Worm (Caenorhabditis elegans): ENCODE results near the gene Y22D7AL.3.

Gene Y22D7AL.3

DNA sequence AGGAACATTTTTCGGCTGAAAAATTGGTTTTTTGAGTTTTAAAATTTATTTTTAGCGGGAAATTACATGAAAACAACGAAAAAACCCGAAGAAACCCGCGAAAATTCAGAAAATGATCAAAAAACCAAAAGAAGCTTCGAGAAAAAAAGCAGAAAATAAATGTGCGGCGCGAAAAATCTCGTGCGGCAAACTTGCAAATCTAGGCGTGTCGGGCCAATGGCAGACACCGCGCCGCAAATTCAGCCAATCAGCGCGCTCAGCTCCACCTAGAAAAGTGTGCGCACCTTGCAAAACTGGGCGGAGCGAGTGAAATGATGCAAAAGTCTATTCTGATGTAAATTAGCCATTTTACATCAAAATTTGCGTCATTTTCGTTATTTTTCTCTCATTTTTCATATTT lies 22.3 kb upstream of the Y22D7AL.3 start, which contains the start of gene Y22D7AL.10:
Gene Y22D7AL.10, minus strand, starts transcription at position 15 of the 400 bp plus-strand sequence.
- TF ChIP-seq tbx-2 (tag; optimal IDR thresholded peaks at IDR 0.05) (peak; percentile 99), mef-2 (tag; optimal IDR thresholded peaks at IDR 0.05) (peak; percentile 85), lsy-2 (tag; optimal IDR thresholded peaks at IDR 0.05) (peak; percentile 97 to 98), fkh-4 (tag; optimal IDR thresholded peaks at IDR 0.05; ENCODE audit: borderline replicate concordance) (peak; percentile 95), lin-14 (GFP tag; optimal IDR thresholded peaks at IDR 0.05) (peak; percentile 99), nhr-12 (tag; optimal IDR thresholded peaks at IDR 0.05) (peak; percentile 72), pax-3 (tag; optimal IDR thresholded peaks at IDR 0.05) (peak; percentile 99), pag-3 (tag; optimal IDR thresholded peaks at IDR 0.05; ENCODE audit: borderline replicate concordance, insufficient read depth) (no peak), alr-1 (tag; optimal IDR thresholded peaks at IDR 0.05; ENCODE audit: borderline replicate concordance) (no peak), hpl-2 (GFP tag; optimal IDR thresholded peaks at IDR 0.05) (peak; percentile 97), ets-5 (GFP tag; IDR thresholded peaks at IDR 0.05) (no peak), dpl-1 (GFP tag; optimal IDR thresholded peaks at IDR 0.05) (peak; percentile 90 to 93 (median 91)), nhr-47 (tag; optimal IDR thresholded peaks at IDR 0.05) (peak; percentile 100), C04F5.9 (tag; optimal IDR thresholded peaks at IDR 0.05) (peak; percentile 95), ceh-88 (GFP tag; IDR thresholded peaks at IDR 0.05) (peak; percentile 99), nhr-19 (GFP tag; conservative IDR thresholded peaks at IDR 0.05) (peak; percentile 99), rnt-1 (tag; optimal IDR thresholded peaks at IDR 0.05) (peak; percentile 96), nhr-76 (tag; optimal IDR thresholded peaks at IDR 0.05) (peak; percentile 100), zip-4 (GFP tag; optimal IDR thresholded peaks at IDR 0.05) (peak; percentile 96), swsn-7 (tag; optimal IDR thresholded peaks at IDR 0.05) (peak; percentile 99), jun-1 (tag; optimal IDR thresholded peaks at IDR 0.05) (peak; percentile 98), ceh-90 (tag; optimal IDR thresholded peaks at IDR 0.05) (peak; percentile 73), sox-4 (tag; optimal IDR thresholded peaks at IDR 0.05) (peak; percentile 98), F16B12.6 (tag; optimal IDR thresholded peaks at IDR 0.05) (peak; percentile 67), zag-1 (tag; optimal IDR thresholded peaks at IDR 0.05) (peak; percentile 36), unc-62 (GFP tag; optimal IDR thresholded peaks at IDR 0.05) (peak; percentile 73), nhr-90 (tag; optimal IDR thresholded peaks at IDR 0.05; ENCODE audit: poor library complexity) (peak; percentile 99), mep-1 (tag; optimal IDR thresholded peaks at IDR 0.05) (peak; percentile 93), skn-1 (tag; optimal IDR thresholded peaks at IDR 0.05) (peak; percentile 92), ztf-4 (tag; optimal IDR thresholded peaks at IDR 0.05) (peak; percentile 97), efl-3 (GFP tag; optimal IDR thresholded peaks at IDR 0.05) (peak; percentile 97), elt-3 (tag; optimal IDR thresholded peaks at IDR 0.05) (peak in 3 of 6 experiments; percentile 86 to 97 (median 94)), fkh-10 (GFP tag; optimal IDR thresholded peaks at IDR 0.05) (peak; percentile 97), hlh-17 (GFP tag; optimal IDR thresholded peaks at IDR 0.05; ENCODE audit: borderline replicate concordance) (peak; percentile 65), fos-1 (tag; optimal IDR thresholded peaks at IDR 0.05) (peak; percentile 92), elt-2 (tag; optimal IDR thresholded peaks at IDR 0.05) (peak; percentile 96), snu-23 (GFP tag; optimal IDR thresholded peaks at IDR 0.05) (peak; percentile 99), lin-35 (GFP tag; optimal IDR thresholded peaks at IDR 0.05) (peak; percentile 90 to 94), grh-1 (GFP tag; IDR thresholded peaks at IDR 0.05) (peak; percentile 99), aha-1 (tag; optimal IDR thresholded peaks at IDR 0.05) (peak; percentile 95), dsc-1 (tag; optimal IDR thresholded peaks at IDR 0.05) (peak; percentile 100), egl-13 (tag; optimal IDR thresholded peaks at IDR 0.05) (peak; percentile 99), unc-30 (tag; optimal IDR thresholded peaks at IDR 0.05) (peak; percentile 88), fkh-8 (tag; optimal IDR thresholded peaks at IDR 0.05) (peak; percentile 99), isw-1 (GFP tag; IDR thresholded peaks at IDR 0.05) (peak; percentile 100), ceh-8 (GFP tag; optimal IDR thresholded peaks at IDR 0.05) (peak; percentile 99), irx-1 (tag; optimal IDR thresholded peaks at IDR 0.05) (peak; percentile 99), lin-13 (GFP tag; optimal IDR thresholded peaks at IDR 0.05) (peak; percentile 99), xbp-1 (tag; optimal IDR thresholded peaks at IDR 0.05) (peak; percentile 100), pqm-1 (tag; optimal IDR thresholded peaks at IDR 0.05) (no peak), mdl-1 (tag; optimal IDR thresholded peaks at IDR 0.05) (peak in 1 of 2 experiments; percentile 92), nhr-77 (tag; optimal IDR thresholded peaks at IDR 0.05) (peak; percentile 92)

Measured in whole organism, L1 larva.